Fruit fly (Drosophila melanogaster) S2 (cell line): ENCODE data around the gene CG14856.

Experiments
- CG8478 ChIP-seq: fragments of >200 bp; optimal IDR thresholded peaks from 2 replicates; lab custom pipeline; 2018
- CTCF ChIP-seq, 2 experiments: fragments of >200 bp; optimal IDR thresholded peaks; 2 replicates each; lab custom pipeline; 2018

Gene CG14856

dm6 chr3R:14780747-14781146 is 18.0 kb upstream of the CG14856 start:
- no peak for TF ChIP-seq CG8478

dm6 chr3R:14785335-14785734 is 13.5 kb upstream of the CG14856 start:
- TF ChIP-seq CTCF (optimal IDR thresholded peaks at IDR 0.05; lab: Kevin White, UChicago), result no peak
- TF ChIP-seq CG8478, result no peak

- no peak for TF ChIP-seq CTCF (optimal IDR thresholded peaks at IDR 0.05; lab: Kevin White, UChicago)
- TF ChIP-seq CG8478, result no peak
Observed at dm6 chr3R:14786669-14787068, 12.1 kb upstream of the CG14856 start.

- no peak for TF ChIP-seq CTCF (optimal IDR thresholded peaks at IDR 0.05; lab: Kevin White, UChicago)
- TF ChIP-seq CG8478, result no peak
Observed at dm6 chr3R:14796294-14796693, 2.5 kb upstream of the CG14856 start, which contains the start of gene CG14855. CG14855 (plus strand) TSS chr3R:14796305.

dm6 chr3R:14801407-14801806 is 2.6 kb downstream of the CG14856 start, which contains the start of gene CG14857:
CG14857 (plus strand) TSS chr3R:14801773.
- TF ChIP-seq CG8478, result no peak

- TF ChIP-seq CTCF (optimal IDR thresholded peaks at IDR 0.05; lab: Kevin White, UChicago) (no peak), CG8478 (no peak)
Observed at dm6 chr3R:14810703-14811102, 11.9 kb downstream of the CG14856 start.

dm6 chr3R:14817721-14818215 is 19.0 kb downstream of the CG14856 start:
- TF ChIP-seq CTCF (optimal IDR thresholded peaks at IDR 0.05; lab: Kevin White, UChicago) (no peak), CG8478 (no peak)

dm6 chr3R:14819711-14820153 is 20.9 kb downstream of the CG14856 start:
- TF ChIP-seq CG8478 (no peak), CTCF (optimal IDR thresholded peaks at IDR 0.05; lab: Kevin White, UChicago) (no peak)

dm6 chr3R:14821175-14821574 is 22.4 kb downstream of the CG14856 start:
- TF ChIP-seq CTCF (optimal IDR thresholded peaks at IDR 0.05; lab: Kevin White, UChicago), result no peak
- no peak for TF ChIP-seq CG8478

dm6 chr3R:14822954-14823353 is 24.2 kb downstream of the CG14856 start:
- TF ChIP-seq CTCF (optimal IDR thresholded peaks at IDR 0.05; lab: Kevin White, UChicago) (peak; percentile 51 to 65), CG8478 (no peak)

- TF ChIP-seq CTCF (optimal IDR thresholded peaks at IDR 0.05; lab: Kevin White, UChicago) (peak; percentile 4 to 11), CG8478 (no peak)
Observed at dm6 chr3R:14830262-14830758, 31.5 kb downstream of the CG14856 start.

dm6 chr3R:14832256-14832655 is 33.5 kb downstream of the CG14856 start:
- TF ChIP-seq CG8478 (no peak), CTCF (optimal IDR thresholded peaks at IDR 0.05; lab: Kevin White, UChicago) (peak; percentile 17 to 55)

- TF ChIP-seq CG8478 (no peak), CTCF (optimal IDR thresholded peaks at IDR 0.05; lab: Kevin White, UChicago) (no peak)
Observed at dm6 chr3R:14844743-14845142, 46.0 kb downstream of the CG14856 start, which contains the start of gene CG3610. CG3610 (plus strand) TSS chr3R:14845043.

- TF ChIP-seq CTCF (optimal IDR thresholded peaks at IDR 0.05; lab: Kevin White, UChicago) (no peak), CG8478 (no peak)
Observed at dm6 chr3R:14846924-14847599, 48.3 kb downstream of the CG14856 start.

- no peak for TF ChIP-seq CG8478
- TF ChIP-seq CTCF (optimal IDR thresholded peaks at IDR 0.05; lab: Kevin White, UChicago), result no peak
Observed at dm6 chr3R:14847844-14848243, 49.1 kb downstream of the CG14856 start.
